Fruit fly (Drosophila melanogaster) whole organism, adult: ENCODE results near the gene CG7488.

Experiments used
- CG11617 ChIP-seq: fragments of 200-800 bp; sonication (Bioruptor generic); optimal IDR thresholded peaks from 2 replicates; lab custom pipeline; 2017; ENCODE audit warnings: mild to moderate bottlenecking, missing biosample characterization, missing genetic modification reagents, missing genetic modification characterization
- CG12768 ChIP-seq: fragments of 200-800 bp; sonication (Bioruptor generic); optimal IDR thresholded peaks from 2 replicates; lab custom pipeline; 2017; ENCODE audit warnings: missing biosample characterization, missing genetic modification characterization, mild to moderate bottlenecking, moderate library complexity, missing genetic modification reagents
- CG14711 ChIP-seq: fragments of 200-800 bp; sonication (Bioruptor generic); optimal IDR thresholded peaks from 2 replicates; lab custom pipeline; 2018; ENCODE audit warnings: missing biosample characterization, mild to moderate bottlenecking, missing genetic modification characterization, moderate library complexity
- CG1620 ChIP-seq: fragments of 200-800 bp; sonication (Bioruptor generic); optimal IDR thresholded peaks from 2 replicates; lab custom pipeline; 2016; ENCODE audit warnings: missing biosample characterization, missing genetic modification characterization
- CG33017 ChIP-seq: fragments of 200-800 bp; sonication (Bioruptor generic); optimal IDR thresholded peaks from 2 replicates; lab custom pipeline; 2018; ENCODE audit warnings: missing biosample characterization, mild to moderate bottlenecking, missing genetic modification characterization, moderate library complexity
- CG5204 ChIP-seq: fragments of 200-800 bp; sonication (Bioruptor generic); optimal IDR thresholded peaks from 2 replicates; lab custom pipeline; 2016; ENCODE audit warnings: missing biosample characterization, missing genetic modification characterization
- CG7045 ChIP-seq: fragments of 200-800 bp; sonication (Bioruptor generic); optimal IDR thresholded peaks from 2 replicates; lab custom pipeline; 2017; ENCODE audit warnings: missing biosample characterization, mild to moderate bottlenecking, missing genetic modification characterization
- CG7101 ChIP-seq: fragments of 200-800 bp; sonication (Bioruptor generic); optimal IDR thresholded peaks from 2 replicates; lab custom pipeline; 2018; ENCODE audit warnings: missing biosample characterization, mild to moderate bottlenecking, missing genetic modification characterization, moderate library complexity
- Clk ChIP-seq: fragments of 200-800 bp; sonication (Bioruptor generic); optimal IDR thresholded peaks from 2 replicates; lab custom pipeline; 2017; ENCODE audit warnings: missing biosample characterization, missing genetic modification characterization
- Crg-1 ChIP-seq: fragments of 200-800 bp; sonication (Bioruptor generic); optimal IDR thresholded peaks from 2 replicates; lab custom pipeline; 2016; ENCODE audit warnings: missing biosample characterization, missing genetic modification characterization
- Hr96 ChIP-seq: fragments of 200-800 bp; sonication (Bioruptor generic); optimal IDR thresholded peaks from 2 replicates; lab custom pipeline; 2016; ENCODE audit warnings: missing biosample characterization, missing genetic modification characterization
- Mnt ChIP-seq: fragments of 200-800 bp; sonication (Bioruptor generic); optimal IDR thresholded peaks from 2 replicates; lab custom pipeline; 2016; ENCODE audit warnings: missing biosample characterization, mild to moderate bottlenecking, missing genetic modification characterization
- bab1 ChIP-seq: fragments of 200-800 bp; sonication (Bioruptor generic); optimal IDR thresholded peaks from 3 replicates; lab custom pipeline; 2019; ENCODE audit warnings: missing biosample characterization, mild to moderate bottlenecking, missing genetic modification characterization, moderate library complexity
- cic ChIP-seq: fragments of 200-800 bp; sonication (Bioruptor generic); optimal IDR thresholded peaks from 2 replicates; lab custom pipeline; 2017; ENCODE audit warnings: missing biosample characterization, mild to moderate bottlenecking, missing genetic modification characterization, moderate library complexity
- cnc ChIP-seq, 2 experiments: fragments of >200 bp; optimal IDR thresholded peaks; 2 replicates each; lab custom pipeline; 2017
- kay ChIP-seq: fragments of 200-800 bp; sonication (Bioruptor generic); peaks from one replicate; lab custom pipeline; 2016; ENCODE audit warnings: missing biosample characterization, missing genetic modification characterization, borderline replicate concordance
- ovo ChIP-seq: fragments of 200-800 bp; sonication (Bioruptor generic); optimal IDR thresholded peaks from 2 replicates; lab custom pipeline; 2016; ENCODE audit warnings: missing biosample characterization, missing genetic modification characterization
- pad ChIP-seq: fragments of 200-800 bp; sonication (Bioruptor generic); optimal IDR thresholded peaks from 3 replicates; lab custom pipeline; 2017; ENCODE audit warnings: missing biosample characterization, missing genetic modification characterization, mild to moderate bottlenecking, moderate library complexity, missing genetic modification reagents
- tj ChIP-seq: fragments of 200-800 bp; sonication (Bioruptor generic); optimal IDR thresholded peaks from 3 replicates; lab custom pipeline; 2017; ENCODE audit warnings: missing biosample characterization, mild to moderate bottlenecking, missing genetic modification characterization, moderate library complexity
- toe ChIP-seq: fragments of 200-800 bp; sonication (Bioruptor generic); optimal IDR thresholded peaks from 2 replicates; lab custom pipeline; 2016; ENCODE audit warnings: missing biosample characterization, missing genetic modification characterization

CG7488 gene

dm6 chr3R:12995047-12995446 lies 373 bp upstream of the CG7488 start, which contains the start of gene yellow-f2:
yellow-f2 (minus strand) TSS chr3R:12995147.
- TF ChIP-seq CG1620 (GFP tag; lab: Kevin White, UChicago) (no peak), CG7101 (tag; lab: Kevin White, UChicago) (no peak), CG14711 (tag; lab: Kevin White, UChicago) (no peak), CG7045 (GFP tag; lab: Kevin White, UChicago) (no peak), CG5204 (GFP tag; lab: Kevin White, UChicago) (no peak), Crg-1 (no peak), tj (GFP tag; lab: Kevin White, UChicago) (no peak), Clk (GFP tag; lab: Kevin White, UChicago) (no peak), toe (GFP tag; lab: Kevin White, UChicago) (no peak), CG12768 (GFP tag; lab: Kevin White, UChicago) (no peak), Hr96 (GFP tag; lab: Kevin White, UChicago) (no peak), CG11617 (GFP tag; lab: Kevin White, UChicago) (no peak), kay (GFP tag; lab: Kevin White, UChicago) (no peak), Mnt (GFP tag; lab: Kevin White, UChicago) (no peak), cic (GFP tag; lab: Kevin White, UChicago) (no peak), pad (no peak), ovo (no peak)

DNA sequence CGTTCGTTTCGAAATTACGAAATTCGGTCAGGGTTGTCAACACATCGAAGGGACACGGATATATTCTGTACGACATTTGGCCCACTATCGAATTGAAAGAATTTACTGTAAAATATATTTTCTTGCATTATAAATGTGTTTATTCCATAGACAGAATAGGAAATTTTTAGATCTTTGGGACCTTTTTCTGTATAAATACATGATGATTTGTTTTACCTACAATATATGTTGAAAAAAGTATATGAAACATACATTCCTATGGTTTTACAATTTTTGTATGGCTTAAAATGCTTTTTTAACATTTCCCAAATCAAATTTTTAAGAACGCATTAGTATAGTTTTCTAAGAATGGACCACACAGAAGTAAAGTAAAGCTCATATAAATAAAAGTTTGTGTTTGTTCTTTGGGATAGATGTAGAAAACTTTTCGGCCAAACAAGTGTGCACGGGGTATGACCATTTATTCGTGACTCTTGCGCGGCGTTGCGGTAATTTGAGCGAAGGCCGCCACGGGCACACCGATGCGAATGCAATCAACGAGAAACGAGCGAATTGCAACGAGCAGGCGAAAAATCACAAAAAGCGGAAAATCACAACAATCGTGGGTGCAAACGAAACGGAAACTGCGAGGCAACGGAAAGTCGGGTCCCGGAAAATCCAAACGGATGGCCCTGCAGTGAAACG lies 2.3 kb downstream of the CG7488 start, which contains the start of the genes CG17327, CG44194 and CG7518:
Gene CG17327 (minus strand): TSS at position 177 of the 684 bp plus-strand sequence.
Gene CG44194 (minus strand): TSS at position 177 of the 684 bp plus-strand sequence.
Gene CG7518 (plus strand): TSS at position 540 of the 684 bp plus-strand sequence.
- TF ChIP-seq tj (GFP tag; lab: Kevin White, UChicago) (peak; percentile 17), CG7101 (tag; lab: Kevin White, UChicago) (no peak), Hr96 (GFP tag; lab: Kevin White, UChicago) (peak; percentile 52), Crg-1 (no peak), Mnt (GFP tag; lab: Kevin White, UChicago) (peak; percentile 56), toe (GFP tag; lab: Kevin White, UChicago) (peak; percentile 27), CG11617 (GFP tag; lab: Kevin White, UChicago) (peak; percentile 34), CG14711 (tag; lab: Kevin White, UChicago) (peak; percentile 84), bab1 (GFP tag; lab: Kevin White, UChicago) (peak; percentile 5), cic (GFP tag; lab: Kevin White, UChicago) (peak; percentile 14)

- TF ChIP-seq CG5204 (GFP tag; lab: Kevin White, UChicago) = no peak
Measured at dm6 chr3R:12998234-12998591, 2.8 kb downstream of the CG7488 start.

dm6 chr3R:13009595-13009994 lies 14.2 kb downstream of the CG7488 start, which contains the start of gene CG11656:
CG11656 (plus strand) TSS chr3R:13009895.
- TF ChIP-seq tj (GFP tag; lab: Kevin White, UChicago) (no peak), Mnt (GFP tag; lab: Kevin White, UChicago) (no peak), pad (no peak), Crg-1 (no peak), CG1620 (GFP tag; lab: Kevin White, UChicago) (no peak), bab1 (GFP tag; lab: Kevin White, UChicago) (no peak), cic (GFP tag; lab: Kevin White, UChicago) (no peak), CG33017 (tag; lab: Kevin White, UChicago) (no peak), CG5204 (GFP tag; lab: Kevin White, UChicago) (no peak), Clk (GFP tag; lab: Kevin White, UChicago) (no peak), CG11617 (GFP tag; lab: Kevin White, UChicago) (no peak)

dm6 chr3R:13010905-13011620 lies 15.6 kb downstream of the CG7488 start, which contains the start of gene CG8031:
CG8031 (minus strand) TSS chr3R:13011310.
- TF ChIP-seq bab1 (GFP tag; lab: Kevin White, UChicago) = peak; percentile 21
- TF ChIP-seq kay (GFP tag; lab: Kevin White, UChicago) = no peak
- TF ChIP-seq cnc (optimal IDR thresholded peaks at IDR 0.05; lab: Kevin White, UChicago) = no peak
- TF ChIP-seq CG1620 (GFP tag; lab: Kevin White, UChicago) = no peak
- TF ChIP-seq pad = no peak
- TF ChIP-seq CG7045 (GFP tag; lab: Kevin White, UChicago) = no peak
- no peak for TF ChIP-seq tj (GFP tag; lab: Kevin White, UChicago)
- TF ChIP-seq cic (GFP tag; lab: Kevin White, UChicago) = no peak
- TF ChIP-seq Crg-1 = no peak
- TF ChIP-seq CG7101 (tag; lab: Kevin White, UChicago) = peak; percentile 53
- peak; percentile 51 for TF ChIP-seq Mnt (GFP tag; lab: Kevin White, UChicago)
- no peak for TF ChIP-seq CG33017 (tag; lab: Kevin White, UChicago)
- TF ChIP-seq Hr96 (GFP tag; lab: Kevin White, UChicago) = no peak
- no peak for TF ChIP-seq CG5204 (GFP tag; lab: Kevin White, UChicago)
- no peak for TF ChIP-seq ovo
- no peak for TF ChIP-seq CG14711 (tag; lab: Kevin White, UChicago)
- TF ChIP-seq CG12768 (GFP tag; lab: Kevin White, UChicago) = no peak
- no peak for TF ChIP-seq toe (GFP tag; lab: Kevin White, UChicago)
- no peak for TF ChIP-seq CG11617 (GFP tag; lab: Kevin White, UChicago)
- no peak for TF ChIP-seq Clk (GFP tag; lab: Kevin White, UChicago)
